Fruit fly (Drosophila melanogaster): Measurements from ENCODE around the gene CG13308.

Gene CG13308

dm6 chr3L:8772998-8773684, 35.2 kb upstream of the CG13308 start (continued):
- TF ChIP-seq fd102C (GFP tag; optimal IDR thresholded peaks at IDR 0.05): no peak
- no peak for TF ChIP-seq HLH4C (GFP tag; IDR thresholded peaks at IDR 0.05; ENCODE audit: partially characterized antibody)
- TF ChIP-seq nerfin-1 (tag; optimal IDR thresholded peaks at IDR 0.05): peak; percentile 72
- no peak for TF ChIP-seq unc-4 (GFP tag; IDR thresholded peaks at IDR 0.05; ENCODE audit: partially characterized antibody)
- TF ChIP-seq ftz-f1 (GFP tag; optimal IDR thresholded peaks at IDR 0.05): no peak
- peak; percentile 61 for TF ChIP-seq Mad (GFP tag; optimal IDR thresholded peaks at IDR 0.05)
- 0 out of 3 replicates have a peak, but pooled peaks have one; percentile 32 for TF ChIP-seq CG7357 (GFP tag; IDR thresholded peaks at IDR 0.05)
- TF ChIP-seq tll (GFP tag; optimal IDR thresholded peaks at IDR 0.05): no peak
- TF ChIP-seq nerfin-2 (GFP tag; IDR thresholded peaks at IDR 0.05; ENCODE audit: partially characterized antibody): no peak
- peak; percentile 39 for TF ChIP-seq Six4 (GFP tag; optimal IDR thresholded peaks at IDR 0.05)
- TF ChIP-seq tap (tag; optimal IDR thresholded peaks at IDR 0.05): peak; percentile 67
- TF ChIP-seq CG6854 (GFP tag; optimal IDR thresholded peaks at IDR 0.05): peak; percentile 19
- TF ChIP-seq Camta (GFP tag; optimal IDR thresholded peaks at IDR 0.05): peak; percentile 8
- no peak for TF ChIP-seq jigr1 (GFP tag; IDR thresholded peaks at IDR 0.05)
- peak; percentile 72 for TF ChIP-seq CG1233 (GFP tag; optimal IDR thresholded peaks at IDR 0.05)
- peak; percentile 60 for TF ChIP-seq cato (GFP tag; optimal IDR thresholded peaks at IDR 0.05; ENCODE audit: borderline replicate concordance)
- TF ChIP-seq CG5245 (GFP tag; optimal IDR thresholded peaks at IDR 0.05): peak; percentile 41
- TF ChIP-seq CG10366 (GFP tag; IDR thresholded peaks at IDR 0.05): peak; percentile 56; the same call in 1 of the 2 replicates
- TF ChIP-seq shn (GFP tag; optimal IDR thresholded peaks at IDR 0.05): peak; percentile 24
- peak; percentile 86 for TF ChIP-seq CG17361 (GFP tag; IDR thresholded peaks at IDR 0.05)
- TF ChIP-seq odd (GFP tag; optimal IDR thresholded peaks at IDR 0.05): peak; percentile 74
- TF ChIP-seq bsh (GFP tag; optimal IDR thresholded peaks at IDR 0.05): peak; percentile 27 to 93
- TF ChIP-seq Fer2 (tag; optimal IDR thresholded peaks at IDR 0.05): peak; percentile 26
- no peak for TF ChIP-seq br (optimal IDR thresholded peaks at IDR 0.05)
- no peak for TF ChIP-seq Doc2 (GFP tag; IDR thresholded peaks at IDR 0.05)
- no peak for TF ChIP-seq fu2 (GFP tag; optimal IDR thresholded peaks at IDR 0.05)
- peak; percentile 47 for TF ChIP-seq org-1 (GFP tag; optimal IDR thresholded peaks at IDR 0.05)
- TF ChIP-seq Hsf (GFP tag; optimal IDR thresholded peaks at IDR 0.05): peak; percentile 69
- TF ChIP-seq eyg (GFP tag; optimal IDR thresholded peaks at IDR 0.05): no peak
- TF ChIP-seq CG15514 (GFP tag; optimal IDR thresholded peaks at IDR 0.05): no peak
- TF ChIP-seq onecut (GFP tag; IDR thresholded peaks at IDR 0.05): peak; percentile 34; the same call in 1 of the 2 replicates
- peak; percentile 15 for TF ChIP-seq HmgZ (tag; optimal IDR thresholded peaks at IDR 0.05)
- no peak for TF ChIP-seq mld (GFP tag; IDR thresholded peaks at IDR 0.05; ENCODE audit: partially characterized antibody)
- TF ChIP-seq CrebB (tag; optimal IDR thresholded peaks at IDR 0.05): peak; percentile 62
- TF ChIP-seq CG31441 (GFP tag; IDR thresholded peaks at IDR 0.05): peak; percentile 86
- no peak for TF ChIP-seq insv (GFP tag; optimal IDR thresholded peaks at IDR 0.05)
- TF ChIP-seq Optix (GFP tag; IDR thresholded peaks at IDR 0.05): no peak; the same call in 2 of the 3 replicates
- TF ChIP-seq ash1 (GFP tag; optimal IDR thresholded peaks at IDR 0.05): no peak
- peak in 1 of 2 experiments; percentile 73 for TF ChIP-seq Hr78 (GFP tag; optimal IDR thresholded peaks at IDR 0.05)
- no peak for TF ChIP-seq CG6765 (GFP tag; optimal IDR thresholded peaks at IDR 0.05)
- TF ChIP-seq TFAM (GFP tag; optimal IDR thresholded peaks at IDR 0.05): no peak
- TF ChIP-seq wor (GFP tag; IDR thresholded peaks at IDR 0.05): peak; percentile 60
- TF ChIP-seq exex (tag; optimal IDR thresholded peaks at IDR 0.05): no peak
- TF ChIP-seq CG43689 (GFP tag; IDR thresholded peaks at IDR 0.05): no peak
- no peak for TF ChIP-seq CG17186 (GFP tag; optimal IDR thresholded peaks at IDR 0.05)
- TF ChIP-seq CG7556 (GFP tag; optimal IDR thresholded peaks at IDR 0.05): peak; percentile 75
- peak; percentile 40 for TF ChIP-seq Hr3 (GFP tag; optimal IDR thresholded peaks at IDR 0.05)
- TF ChIP-seq ranshi (GFP tag; IDR thresholded peaks at IDR 0.05): 0 out of 2 replicates have a peak, but pooled peaks have one; percentile 57
- no peak for TF ChIP-seq CG7928 (GFP tag; optimal IDR thresholded peaks at IDR 0.05)
